Fruit fly (Drosophila melanogaster) whole organism, embryonic: ENCODE measurements around the gene bora.

Source experiments
- Atf6 ChIP-seq: fragments of 200-800 bp; sonication (Bioruptor generic); IDR thresholded peaks from 2 replicates; pipeline ENCODE4 v1.3.6; 2022; ENCODE audit warnings: missing biosample characterization, missing genetic modification characterization
- CG10543 ChIP-seq: fragments of 200-800 bp; sonication (Bioruptor generic); optimal IDR thresholded peaks from 3 replicates; lab custom pipeline; 2017; ENCODE audit warnings: missing biosample characterization, mild to moderate bottlenecking, missing genetic modification characterization, moderate library complexity
- CG12236 ChIP-seq: fragments of 200-800 bp; sonication (Bioruptor generic); optimal IDR thresholded peaks from 2 replicates; lab custom pipeline; 2016; ENCODE audit warnings: missing biosample characterization, missing genetic modification characterization
- CG12659 ChIP-seq: fragments of 200-800 bp; sonication (Bioruptor generic); optimal IDR thresholded peaks from 3 replicates; lab custom pipeline; 2017; ENCODE audit warnings: mild to moderate bottlenecking, missing biosample characterization, missing genetic modification reagents, missing genetic modification characterization
- CG13296 ChIP-seq: fragments of 200-800 bp; sonication (Bioruptor generic); optimal IDR thresholded peaks from 3 replicates; lab custom pipeline; 2018; ENCODE audit warnings: missing biosample characterization, mild to moderate bottlenecking, missing genetic modification characterization
- CG13894 ChIP-seq: fragments of 200-800 bp; sonication (Bioruptor generic); optimal IDR thresholded peaks from 3 replicates; lab custom pipeline; 2018; ENCODE audit warnings: missing biosample characterization, mild to moderate bottlenecking, missing genetic modification characterization, moderate library complexity
- CG15269 ChIP-seq: fragments of 200-800 bp; sonication (Bioruptor generic); optimal IDR thresholded peaks from 2 replicates; lab custom pipeline; 2018; ENCODE audit warnings: missing biosample characterization, mild to moderate bottlenecking, missing genetic modification characterization, moderate library complexity
- CG15514 ChIP-seq: fragments of 200-800 bp; sonication (Bioruptor generic); optimal IDR thresholded peaks from 3 replicates; lab custom pipeline; 2017; ENCODE audit warnings: missing biosample characterization, missing genetic modification characterization, mild to moderate bottlenecking, moderate library complexity, missing genetic modification reagents
- CG16813 ChIP-seq: fragments of 200-800 bp; sonication (Bioruptor generic); IDR thresholded peaks from 3 replicates; pipeline ENCODE4 v1.3.6; 2022; ENCODE audit warnings: missing biosample characterization, missing genetic modification characterization; ENCODE audit not compliant: partially characterized antibody
- CG16815 ChIP-seq: fragments of 200-800 bp; sonication (Bioruptor generic); optimal IDR thresholded peaks from 3 replicates; lab custom pipeline; 2017; ENCODE audit warnings: missing biosample characterization, mild to moderate bottlenecking, missing genetic modification characterization
- CG17186 ChIP-seq: fragments of 200-800 bp; sonication (Bioruptor generic); optimal IDR thresholded peaks from 3 replicates; lab custom pipeline; 2017; ENCODE audit warnings: missing biosample characterization, missing genetic modification reagents, missing genetic modification characterization
- CG2129 ChIP-seq: fragments of 200-800 bp; sonication (Bioruptor generic); IDR thresholded peaks from 2 replicates; pipeline ENCODE4 v1.3.6; 2022; ENCODE audit warnings: missing biosample characterization, missing genetic modification characterization; ENCODE audit not compliant: partially characterized antibody
- CG33213 ChIP-seq: fragments of 200-800 bp; sonication (Bioruptor generic); optimal IDR thresholded peaks from 3 replicates; lab custom pipeline; 2016; ENCODE audit warnings: missing biosample characterization, missing genetic modification characterization
- CG33557 ChIP-seq: fragments of 200-800 bp; sonication (Bioruptor generic); optimal IDR thresholded peaks from 2 replicates; lab custom pipeline; 2019; ENCODE audit warnings: missing biosample characterization, mild to moderate bottlenecking, missing genetic modification characterization, moderate library complexity
- CG34224 ChIP-seq: fragments of 200-800 bp; sonication (Bioruptor generic); IDR thresholded peaks from 3 replicates; pipeline ENCODE4 v1.3.6; 2022; ENCODE audit warnings: missing biosample characterization, missing genetic modification characterization; ENCODE audit not compliant: partially characterized antibody
- CG43689 ChIP-seq: fragments of 200-800 bp; sonication (Bioruptor generic); IDR thresholded peaks from 2 replicates; pipeline ENCODE4 v1.3.6; 2022; ENCODE audit warnings: missing biosample characterization, missing genetic modification characterization
- CG6813 ChIP-seq: fragments of 200-800 bp; sonication (Bioruptor generic); optimal IDR thresholded peaks from 2 replicates; lab custom pipeline; 2017; ENCODE audit warnings: missing biosample characterization, missing genetic modification characterization, mild to moderate bottlenecking, moderate library complexity, missing genetic modification reagents
- CG7372 ChIP-seq: fragments of 200-800 bp; sonication (Bioruptor generic); IDR thresholded peaks from 2 replicates; pipeline ENCODE4 v1.3.6; 2022; ENCODE audit warnings: missing biosample characterization, missing genetic modification characterization
- CG7963 ChIP-seq: fragments of 200-800 bp; sonication (Bioruptor generic); IDR thresholded peaks from 3 replicates; pipeline ENCODE4 v1.3.6; 2022; ENCODE audit warnings: missing biosample characterization, missing genetic modification characterization; ENCODE audit not compliant: partially characterized antibody
- CG7987 ChIP-seq: fragments of 200-800 bp; sonication (Bioruptor generic); optimal IDR thresholded peaks from 2 replicates; lab custom pipeline; 2018; ENCODE audit warnings: missing biosample characterization, mild to moderate bottlenecking, missing genetic modification characterization, moderate library complexity
- CG8089 ChIP-seq: fragments of 200-800 bp; sonication (Bioruptor generic); optimal IDR thresholded peaks from 3 replicates; lab custom pipeline; 2016; ENCODE audit warnings: missing biosample characterization, missing genetic modification characterization
- ERR ChIP-seq: fragments of 200-800 bp; sonication (Bioruptor generic); optimal IDR thresholded peaks from 2 replicates; lab custom pipeline; 2016; ENCODE audit warnings: missing biosample characterization, missing genetic modification characterization
- Ets97D ChIP-seq: fragments of 200-800 bp; sonication (Bioruptor generic); optimal IDR thresholded peaks from 3 replicates; lab custom pipeline; 2016; ENCODE audit warnings: missing biosample characterization, missing genetic modification characterization
- Fer1 ChIP-seq: fragments of 200-800 bp; sonication (Bioruptor generic); optimal IDR thresholded peaks from 2 replicates; lab custom pipeline; 2017; ENCODE audit warnings: missing biosample characterization, mild to moderate bottlenecking, missing genetic modification characterization
- HmgD ChIP-seq: fragments of 200-800 bp; sonication (Bioruptor generic); optimal IDR thresholded peaks from 3 replicates; lab custom pipeline; 2016; ENCODE audit warnings: missing biosample characterization, missing genetic modification characterization
- Hr78 ChIP-seq, 2 experiments: fragments of 200-800 bp in 1 of 2; fragments of >200 bp in 1 of 2; sonication (Bioruptor generic) in 1 of 2; optimal IDR thresholded peaks; 2 replicates each; lab custom pipeline; 2017 to 2019; ENCODE audit warnings: missing biosample characterization in 2 of 2, missing genetic modification characterization in 2 of 2, mild to moderate bottlenecking in 1 of 2, moderate library complexity in 1 of 2
- Rx ChIP-seq: fragments of 200-800 bp; sonication (Bioruptor generic); IDR thresholded peaks from 2 replicates; pipeline ENCODE4 v1.3.6; 2022; ENCODE audit warnings: missing biosample characterization, missing genetic modification characterization
- Scr ChIP-seq: fragments of 200-800 bp; sonication (Bioruptor generic); IDR thresholded peaks from 2 replicates; pipeline ENCODE4 v1.3.6; 2022; ENCODE audit warnings: missing biosample characterization, missing genetic modification characterization; ENCODE audit not compliant: partially characterized antibody
- Side ChIP-seq: fragments of 200-800 bp; sonication (Bioruptor generic); optimal IDR thresholded peaks from 2 replicates; lab custom pipeline; 2016; ENCODE audit warnings: missing biosample characterization, missing genetic modification characterization
- Sry-δ ChIP-seq: fragments of 200-800 bp; sonication (Bioruptor generic); optimal IDR thresholded peaks from 2 replicates; lab custom pipeline; 2016; ENCODE audit warnings: missing biosample characterization, missing genetic modification characterization
- ab ChIP-seq: fragments of 200-800 bp; sonication (Bioruptor generic); optimal IDR thresholded peaks from 2 replicates; lab custom pipeline; 2016; ENCODE audit warnings: missing biosample characterization, missing genetic modification characterization
- abd-A ChIP-seq: fragments of 200-800 bp; sonication (Bioruptor generic); optimal IDR thresholded peaks from 3 replicates; lab custom pipeline; 2019; ENCODE audit warnings: missing biosample characterization, mild to moderate bottlenecking, missing genetic modification characterization, moderate library complexity
- al ChIP-seq: fragments of 200-800 bp; sonication (Bioruptor generic); IDR thresholded peaks from 2 replicates; pipeline ENCODE4 v1.3.6; 2022; ENCODE audit warnings: missing biosample characterization, missing genetic modification characterization
- amos ChIP-seq: fragments of 200-800 bp; sonication (Bioruptor generic); IDR thresholded peaks from 2 replicates; pipeline ENCODE4 v1.3.6; 2022; ENCODE audit warnings: missing biosample characterization, missing genetic modification characterization; ENCODE audit not compliant: partially characterized antibody
- cg ChIP-seq: fragments of 200-800 bp; sonication (Bioruptor generic); optimal IDR thresholded peaks from 3 replicates; lab custom pipeline; 2019; ENCODE audit warnings: missing biosample characterization, mild to moderate bottlenecking, missing genetic modification characterization, moderate library complexity
- dpn ChIP-seq, 2 experiments: fragments of 200-800 bp; sonication (Bioruptor generic); optimal IDR thresholded peaks; 3 replicates each; lab custom pipeline; 2016; ENCODE audit warnings: missing biosample characterization in 2 of 2, missing genetic modification characterization in 2 of 2
- gfzf ChIP-seq: fragments of 200-800 bp; sonication (Bioruptor generic); optimal IDR thresholded peaks from 2 replicates; lab custom pipeline; 2016; ENCODE audit warnings: missing biosample characterization, mild to moderate bottlenecking, missing genetic modification characterization, moderate library complexity
- grn ChIP-seq: fragments of 200-800 bp; sonication (Bioruptor generic); optimal IDR thresholded peaks from 3 replicates; lab custom pipeline; 2017; ENCODE audit warnings: missing biosample characterization, missing genetic modification characterization
- kni ChIP-seq: fragments of 200-800 bp; sonication (Bioruptor generic); optimal IDR thresholded peaks from 3 replicates; lab custom pipeline; 2017; ENCODE audit warnings: mild to moderate bottlenecking, missing biosample characterization, missing genetic modification reagents, missing genetic modification characterization
- lab ChIP-seq: fragments of 200-800 bp; sonication (Bioruptor generic); optimal IDR thresholded peaks from 3 replicates; lab custom pipeline; 2017; ENCODE audit warnings: missing biosample characterization, missing genetic modification characterization, mild to moderate bottlenecking, moderate library complexity, missing genetic modification reagents
- nmo ChIP-seq: fragments of 200-800 bp; sonication (Bioruptor generic); optimal IDR thresholded peaks from 2 replicates; lab custom pipeline; 2018; ENCODE audit warnings: missing biosample characterization, mild to moderate bottlenecking, missing genetic modification characterization, moderate library complexity
- otp ChIP-seq: fragments of 200-800 bp; sonication (Bioruptor generic); IDR thresholded peaks from 3 replicates; pipeline ENCODE4, ENCODE4 v1.3.6; 2022; ENCODE audit warnings: missing biosample characterization, missing genetic modification characterization
- phol ChIP-seq: fragments of 200-800 bp; sonication (Bioruptor generic); optimal IDR thresholded peaks from 3 replicates; lab custom pipeline; 2018; ENCODE audit warnings: missing biosample characterization, mild to moderate bottlenecking, missing genetic modification characterization, moderate library complexity
- psq ChIP-seq: fragments of 200-800 bp; sonication (Bioruptor generic); optimal IDR thresholded peaks from 2 replicates; lab custom pipeline; 2017; ENCODE audit warnings: missing biosample characterization, missing genetic modification characterization
- repo ChIP-seq: fragments of 200-800 bp; sonication (Bioruptor generic); optimal IDR thresholded peaks from 2 replicates; lab custom pipeline; 2016; ENCODE audit warnings: missing biosample characterization, missing genetic modification characterization
- schlank ChIP-seq: fragments of 200-800 bp; sonication (Bioruptor generic); optimal IDR thresholded peaks from 2 replicates; lab custom pipeline; 2018; ENCODE audit warnings: missing biosample characterization, mild to moderate bottlenecking, missing genetic modification characterization
- shn ChIP-seq: fragments of 200-800 bp; sonication (Bioruptor generic); optimal IDR thresholded peaks from 3 replicates; lab custom pipeline; 2016; ENCODE audit warnings: missing biosample characterization, missing genetic modification characterization
- stwl ChIP-seq: fragments of 200-800 bp; sonication (Bioruptor generic); optimal IDR thresholded peaks from 3 replicates; lab custom pipeline; 2018; ENCODE audit warnings: missing biosample characterization, mild to moderate bottlenecking, missing genetic modification characterization, moderate library complexity
- trem ChIP-seq: fragments of 200-800 bp; optimal IDR thresholded peaks from 3 replicates; lab custom pipeline; 2019; ENCODE audit warnings: missing biosample characterization, mild to moderate bottlenecking, missing genetic modification characterization, moderate library complexity

bora gene

DNA sequence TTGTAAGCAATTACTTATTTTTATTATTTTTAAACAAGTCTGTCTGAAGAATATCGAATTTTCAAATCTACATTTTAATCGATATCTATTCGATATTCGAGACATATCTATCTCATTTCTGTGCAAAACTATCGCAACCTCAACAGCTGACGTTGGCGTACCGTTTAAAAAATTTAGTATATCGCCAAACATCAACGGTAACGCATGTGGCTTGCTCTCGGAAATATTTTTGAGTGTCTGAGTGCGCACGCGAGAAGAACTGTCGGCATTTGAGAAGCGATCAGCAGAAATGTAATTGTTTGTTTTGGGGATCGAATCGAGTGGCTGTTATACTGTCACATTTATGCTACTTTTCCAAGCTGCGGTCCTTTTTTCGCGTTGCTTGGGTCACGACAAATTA lies 3.3 kb downstream of the bora start, which contains the start of gene MYPT-75D (continued):
- TF ChIP-seq CG16813 (GFP tag; lab: Robert Waterston, UW) = peak; percentile 90
- TF ChIP-seq HmgD = peak; percentile 3
- peak; percentile 81 for TF ChIP-seq CG2129 (GFP tag; lab: Robert Waterston, UW)
- peak; percentile 41 for TF ChIP-seq gfzf (GFP tag; lab: Kevin White, UChicago)
- peak; percentile 52; the same call in 2 of the 3 replicates for TF ChIP-seq otp (GFP tag; lab: Robert Waterston, UW)
- TF ChIP-seq Ets97D = peak; percentile 47
- peak; percentile 75 for TF ChIP-seq Sry-δ
- TF ChIP-seq al (GFP tag; lab: Robert Waterston, UW) = no peak
- peak in 1 of 2 experiments; percentile 27 for TF ChIP-seq dpn (GFP tag; optimal IDR thresholded peaks at IDR 0.05; lab: Kevin White, UChicago)
- TF ChIP-seq lab (GFP tag; lab: Kevin White, UChicago) = peak; percentile 28
- TF ChIP-seq CG33557 (GFP tag; lab: Kevin White, UChicago) = peak; percentile 24
- TF ChIP-seq ab (GFP tag; lab: Kevin White, UChicago) = no peak
- no peak for TF ChIP-seq CG16815 (GFP tag; lab: Kevin White, UChicago)
- no peak for TF ChIP-seq Rx (GFP tag; lab: Robert Waterston, UW)
- peak; percentile 45 for TF ChIP-seq Fer1
- TF ChIP-seq CG34224 (GFP tag; lab: Robert Waterston, UW) = peak; percentile 98
- TF ChIP-seq CG10543 (GFP tag; lab: Kevin White, UChicago) = peak; percentile 3
- TF ChIP-seq CG43689 (GFP tag; lab: Robert Waterston, UW) = no peak
- TF ChIP-seq Side (GFP tag; lab: Kevin White, UChicago) = peak; percentile 42
- TF ChIP-seq Scr (GFP tag; lab: Robert Waterston, UW) = peak; percentile 95
- peak; percentile 72 for TF ChIP-seq CG12659
- no peak for TF ChIP-seq shn
- peak; percentile 78 for TF ChIP-seq trem (tag; lab: Kevin White, UChicago)
- peak; percentile 44 for TF ChIP-seq nmo
- TF ChIP-seq stwl (tag; lab: Kevin White, UChicago) = peak; percentile 89
- TF ChIP-seq CG7987 (GFP tag; lab: Kevin White, UChicago) = peak; percentile 32
- peak; percentile 43 for TF ChIP-seq CG13296
- TF ChIP-seq CG7372 (GFP tag; lab: Robert Waterston, UW) = no peak
- TF ChIP-seq Atf6 (GFP tag; lab: Robert Waterston, UW) = peak; percentile 37; the same call in 1 of the 2 replicates
- peak; percentile 58 for TF ChIP-seq cg (GFP tag; lab: Kevin White, UChicago)
- peak; percentile 30 for TF ChIP-seq CG33213 (GFP tag; lab: Kevin White, UChicago)
- TF ChIP-seq CG8089 (GFP tag; lab: Kevin White, UChicago) = peak; percentile 12
- TF ChIP-seq CG6813 (GFP tag; lab: Kevin White, UChicago) = peak; percentile 27
- TF ChIP-seq ERR = peak; percentile 20
- peak; percentile 55 for TF ChIP-seq CG17186 (GFP tag; lab: Kevin White, UChicago)
- peak; percentile 25 for TF ChIP-seq CG12236 (GFP tag; lab: Kevin White, UChicago)
- peak; percentile 38 for TF ChIP-seq CG15269
- peak; percentile 23 for TF ChIP-seq phol (tag; lab: Kevin White, UChicago)
- TF ChIP-seq Hr78 (GFP tag; optimal IDR thresholded peaks at IDR 0.05; lab: Kevin White, UChicago) = peak in 1 of 2 experiments; percentile 9
- TF ChIP-seq grn (GFP tag; lab: Kevin White, UChicago) = peak; percentile 47
- peak; percentile 8 for TF ChIP-seq psq (GFP tag; lab: Kevin White, UChicago)
- TF ChIP-seq CG13894 (tag; lab: Kevin White, UChicago) = peak; percentile 65
- peak; percentile 57 for TF ChIP-seq kni
- peak; percentile 10 for TF ChIP-seq repo
- TF ChIP-seq CG7963 (GFP tag; lab: Robert Waterston, UW) = peak; percentile 80
- TF ChIP-seq schlank (tag; lab: Kevin White, UChicago) = peak; percentile 7
- TF ChIP-seq amos (GFP tag; lab: Robert Waterston, UW) = peak; percentile 96
- peak; percentile 7 for TF ChIP-seq CG15514 (GFP tag; lab: Kevin White, UChicago)
- TF ChIP-seq abd-A (tag; lab: Kevin White, UChicago) = peak; percentile 24
